Worm (Caenorhabditis elegans): Measurements from ENCODE around the gene acr-25.

DNA sequence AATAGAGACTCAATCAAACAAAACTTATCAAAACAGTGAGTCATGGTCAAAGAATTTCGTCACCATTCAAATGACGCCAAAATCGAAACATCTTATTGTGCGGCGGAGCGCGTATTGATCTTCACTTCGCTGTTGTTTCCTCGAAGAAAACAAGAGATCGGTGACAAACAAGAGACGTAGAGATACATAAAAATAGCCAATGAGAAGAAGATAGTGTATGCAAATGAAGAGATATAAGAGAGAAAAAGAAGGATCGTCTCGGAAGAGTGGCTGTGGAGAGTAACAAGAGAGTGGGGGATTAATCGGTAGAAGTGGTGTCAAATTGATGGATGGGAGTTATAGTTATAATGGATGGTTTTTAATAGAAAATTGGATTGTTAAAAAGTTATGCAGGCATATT lies 10.6 kb downstream of the acr-25 start:
- peak; percentile 33 for TF ChIP-seq fkh-10 (GFP tag; optimal IDR thresholded peaks at IDR 0.05)
- no peak for TF ChIP-seq unc-86 (tag; optimal IDR thresholded peaks at IDR 0.05)
- no peak for TF ChIP-seq ets-5 (GFP tag; IDR thresholded peaks at IDR 0.05)
- TF ChIP-seq dpl-1 (GFP tag; optimal IDR thresholded peaks at IDR 0.05), result peak; percentile 22 to 50 (median 27)
- no peak for TF ChIP-seq ama-1 (optimal IDR thresholded peaks at IDR 0.05)
